Fruit fly (Drosophila melanogaster): ENCODE results near the gene C901.

dm6 chrX:10929613-10930012, 37.3 kb downstream of the C901 start:
- TF ChIP-seq tj (GFP tag; optimal IDR thresholded peaks at IDR 0.05) (no peak), kay (GFP tag; ENCODE audit: borderline replicate concordance) (no peak), CG14711 (tag; optimal IDR thresholded peaks at IDR 0.05) (peak; percentile 38), cic (GFP tag; optimal IDR thresholded peaks at IDR 0.05) (no peak)
